Worm (Caenorhabditis elegans) whole organism, L1 larva: ENCODE data around the gene famh-136.

Experiments
- C04F5.9 ChIP-seq: sonication (generic microtip); optimal IDR thresholded peaks from 2 replicates; lab custom pipeline; 2016; ENCODE audit warnings: missing genetic modification characterization, missing compliant biosample characterization
- aly-2 ChIP-seq: fragments of 150-350 bp; optimal IDR thresholded peaks from 2 replicates; lab custom pipeline; 2014; ENCODE audit warnings: missing biosample characterization, missing genetic modification characterization
- ceh-63 ChIP-seq: fragments of 200-800 bp; sonication (Bioruptor generic); optimal IDR thresholded peaks from 2 replicates; lab custom pipeline; 2018; ENCODE audit warnings: mild to moderate bottlenecking, missing genetic modification characterization, missing compliant biosample characterization
- ceh-88 ChIP-seq: fragments of 200-800 bp; sonication (Bioruptor generic); IDR thresholded peaks from 2 replicates; pipeline ENCODE4 v1.3.6; 2022; ENCODE audit warnings: missing genetic modification characterization, missing compliant biosample characterization
- ceh-90 ChIP-seq: sonication (generic microtip); optimal IDR thresholded peaks from 2 replicates; lab custom pipeline; 2016; ENCODE audit warnings: missing genetic modification characterization, missing compliant biosample characterization
- dpl-1 ChIP-seq, 3 experiments: fragments of 150-350 bp in 2 of 3; sonication (generic microtip) in 1 of 3; optimal IDR thresholded peaks; 2 replicates each; lab custom pipeline; 2014 to 2017; ENCODE audit warnings: missing biosample characterization in 3 of 3, missing genetic modification characterization in 3 of 3, missing genetic modification reagents in 3 of 3
- efl-1 ChIP-seq, 4 experiments: fragments of 150-350 bp; optimal IDR thresholded peaks in 3 of 4; peaks in 1 of 4; 1 replicate in 1 of 4; 2 replicates in 3 of 4; lab custom pipeline; 2014; ENCODE audit warnings: missing biosample characterization in 2 of 4, missing genetic modification characterization in 2 of 4, missing genetic modification reagents in 2 of 4
- efl-3 ChIP-seq: fragments of 200-800 bp; sonication (Bioruptor generic); optimal IDR thresholded peaks from 2 replicates; lab custom pipeline; 2018; ENCODE audit warnings: mild to moderate bottlenecking, missing genetic modification characterization, missing compliant biosample characterization
- fkh-8 ChIP-seq: sonication (generic microtip); optimal IDR thresholded peaks from 2 replicates; lab custom pipeline; 2016; ENCODE audit warnings: mild to moderate bottlenecking, missing genetic modification characterization, missing compliant biosample characterization
- fos-1 ChIP-seq: fragments of 150-350 bp; optimal IDR thresholded peaks from 2 replicates; lab custom pipeline; 2014; ENCODE audit warnings: missing biosample characterization, missing genetic modification characterization
- grh-1 ChIP-seq: fragments of 200-800 bp; sonication (Bioruptor generic); IDR thresholded peaks from 2 replicates; pipeline ENCODE4 v1.3.6; 2022; ENCODE audit warnings: missing genetic modification reagents, missing genetic modification characterization, missing compliant biosample characterization
- hlh-17 ChIP-seq: fragments of 200-800 bp; sonication (Bioruptor generic); optimal IDR thresholded peaks from 2 replicates; lab custom pipeline; 2018; ENCODE audit warnings: missing genetic modification characterization, mild to moderate bottlenecking, missing compliant biosample characterization, moderate library complexity, borderline replicate concordance
- hlh-4 ChIP-seq: sonication (generic microtip); optimal IDR thresholded peaks from 2 replicates; lab custom pipeline; 2016; ENCODE audit warnings: mild to moderate bottlenecking, missing genetic modification characterization, missing compliant biosample characterization
- hpl-2 ChIP-seq: fragments of 150-350 bp; optimal IDR thresholded peaks from 2 replicates; lab custom pipeline; 2014; ENCODE audit warnings: missing biosample characterization, missing genetic modification reagents, missing genetic modification characterization
- isw-1 ChIP-seq: fragments of 200-800 bp; sonication (Bioruptor generic); IDR thresholded peaks from 2 replicates; pipeline ENCODE4 v1.3.6; 2022; ENCODE audit warnings: missing genetic modification characterization, missing compliant biosample characterization
- jun-1 ChIP-seq: fragments of 150-350 bp; optimal IDR thresholded peaks from 2 replicates; lab custom pipeline; 2014; ENCODE audit warnings: missing biosample characterization, missing genetic modification reagents, missing genetic modification characterization
- lin-13 ChIP-seq: fragments of 150-350 bp; optimal IDR thresholded peaks from 2 replicates; lab custom pipeline; 2014; ENCODE audit warnings: missing biosample characterization, missing genetic modification reagents, missing genetic modification characterization
- lin-14 ChIP-seq: fragments of 200-800 bp; sonication (Bioruptor generic); optimal IDR thresholded peaks from 2 replicates; lab custom pipeline; 2018; ENCODE audit warnings: mild to moderate bottlenecking, missing genetic modification characterization, moderate library complexity, missing compliant biosample characterization
- lin-35 ChIP-seq, 2 experiments: fragments of 150-350 bp; optimal IDR thresholded peaks; 2 replicates each; lab custom pipeline; 2014; ENCODE audit warnings: missing biosample characterization in 2 of 2, missing genetic modification characterization in 2 of 2, missing genetic modification reagents in 2 of 2
- lin-39 ChIP-seq: fragments of 150-350 bp; optimal IDR thresholded peaks from 2 replicates; lab custom pipeline; 2014; ENCODE audit warnings: missing biosample characterization, missing genetic modification reagents, missing genetic modification characterization
- lir-3 ChIP-seq: sonication (generic microtip); optimal IDR thresholded peaks from 2 replicates; lab custom pipeline; 2016; ENCODE audit warnings: mild to moderate bottlenecking, missing genetic modification characterization, moderate library complexity, missing compliant biosample characterization; ENCODE audit not compliant: poor library complexity
- lsy-2 ChIP-seq, 2 experiments: fragments of 150-350 bp; optimal IDR thresholded peaks; 2 replicates each; lab custom pipeline; 2014; ENCODE audit warnings: missing biosample characterization in 2 of 2, missing genetic modification characterization in 2 of 2
- mdl-1 ChIP-seq, 2 experiments: fragments of 150-350 bp; optimal IDR thresholded peaks; 2 replicates each; lab custom pipeline; 2014 to 2017; ENCODE audit warnings: missing biosample characterization in 2 of 2, missing genetic modification characterization in 2 of 2, inconsistent platforms in 1 of 2
- nhr-19 ChIP-seq: fragments of 200-800 bp; sonication (Bioruptor generic); conservative IDR thresholded peaks from 2 replicates; pipeline ENCODE4 v1.3.6; 2022; ENCODE audit warnings: missing genetic modification characterization, missing compliant biosample characterization
- nhr-20 ChIP-seq: sonication (generic microtip); optimal IDR thresholded peaks from 2 replicates; lab custom pipeline; 2016; ENCODE audit warnings: mild to moderate bottlenecking, missing genetic modification characterization, missing compliant biosample characterization
- nhr-47 ChIP-seq: sonication (generic microtip); optimal IDR thresholded peaks from 2 replicates; lab custom pipeline; 2016; ENCODE audit warnings: mild to moderate bottlenecking, missing genetic modification characterization, moderate library complexity, missing compliant biosample characterization
- nhr-71 ChIP-seq: sonication (generic microtip); optimal IDR thresholded peaks from 2 replicates; lab custom pipeline; 2016; ENCODE audit warnings: mild to moderate bottlenecking, missing genetic modification characterization, moderate library complexity, missing compliant biosample characterization
- nhr-77 ChIP-seq: fragments of 150-350 bp; optimal IDR thresholded peaks from 2 replicates; lab custom pipeline; 2014; ENCODE audit warnings: missing biosample characterization, missing genetic modification characterization
- nhr-85 ChIP-seq: sonication (generic microtip); peaks from one replicate; lab custom pipeline; 2016; ENCODE audit warnings: missing genetic modification characterization, inconsistent platforms, missing compliant biosample characterization
- pag-3 ChIP-seq: sonication (generic microtip); optimal IDR thresholded peaks from 2 replicates; lab custom pipeline; 2017; ENCODE audit warnings: missing genetic modification characterization, mild to moderate bottlenecking, missing compliant biosample characterization, antibody characterized with exemption, borderline replicate concordance; ENCODE audit not compliant: insufficient read depth
- rnt-1 ChIP-seq: sonication (generic microtip); optimal IDR thresholded peaks from 2 replicates; lab custom pipeline; 2016; ENCODE audit warnings: mild to moderate bottlenecking, missing genetic modification characterization, moderate library complexity, missing compliant biosample characterization
- snu-23 ChIP-seq: sonication (generic microtip); optimal IDR thresholded peaks from 2 replicates; lab custom pipeline; 2016; ENCODE audit warnings: missing genetic modification characterization, missing compliant biosample characterization
- sptf-1 ChIP-seq: fragments of 150-350 bp; optimal IDR thresholded peaks from 2 replicates; lab custom pipeline; 2014; ENCODE audit warnings: missing biosample characterization, missing genetic modification characterization
- sup-37 ChIP-seq: fragments of 200-800 bp; sonication (Bioruptor generic); optimal IDR thresholded peaks from 2 replicates; lab custom pipeline; 2018; ENCODE audit warnings: mild to moderate bottlenecking, missing genetic modification characterization, missing compliant biosample characterization
- swsn-7 ChIP-seq: sonication (generic microtip); optimal IDR thresholded peaks from 2 replicates; lab custom pipeline; 2016; ENCODE audit warnings: missing genetic modification characterization, missing compliant biosample characterization
- unc-130 ChIP-seq: fragments of 150-350 bp; optimal IDR thresholded peaks from 2 replicates; lab custom pipeline; 2017; ENCODE audit warnings: missing biosample characterization, missing genetic modification characterization, inconsistent platforms
- unc-86 ChIP-seq: sonication (generic microtip); optimal IDR thresholded peaks from 2 replicates; lab custom pipeline; 2016; ENCODE audit warnings: missing genetic modification characterization, missing compliant biosample characterization
- xbp-1 ChIP-seq: sonication (generic microtip); optimal IDR thresholded peaks from 2 replicates; lab custom pipeline; 2016; ENCODE audit warnings: missing genetic modification characterization, missing compliant biosample characterization
- zip-4 ChIP-seq: fragments of 200-800 bp; sonication (Bioruptor generic); optimal IDR thresholded peaks from 2 replicates; lab custom pipeline; 2018; ENCODE audit warnings: mild to moderate bottlenecking, missing genetic modification characterization, moderate library complexity, missing compliant biosample characterization
- ztf-4 ChIP-seq: fragments of 150-350 bp; optimal IDR thresholded peaks from 2 replicates; lab custom pipeline; 2014; ENCODE audit warnings: missing biosample characterization, missing genetic modification characterization

The famh-136 gene

ce11 chrIII:8913469-8913868, 25.9 kb downstream of the famh-136 start, which contains the start of gene trxr-2:
TSS of gene trxr-2 (plus strand) at chrIII:8913769.
- no peak for TF ChIP-seq dpl-1 (GFP tag; optimal IDR thresholded peaks at IDR 0.05; lab: Kevin White, UChicago)
- no peak for TF ChIP-seq fkh-8
- TF ChIP-seq ceh-90 (tag; lab: Kevin White, UChicago): no peak
- no peak for TF ChIP-seq efl-3 (GFP tag; lab: Kevin White, UChicago)
- no peak for TF ChIP-seq isw-1
- TF ChIP-seq grh-1 (GFP tag; lab: Robert Waterston, UW): no peak
- no peak for TF ChIP-seq ceh-63 (GFP tag; lab: Kevin White, UChicago)
- TF ChIP-seq, all 84 proteins: peak for 0

- TF ChIP-seq hlh-4 (no peak), fos-1 (tag; lab: Kevin White, UChicago) (no peak), isw-1 (no peak), lsy-2 (tag; optimal IDR thresholded peaks at IDR 0.05; lab: Kevin White, UChicago) (no peak), sptf-1 (tag; lab: Kevin White, UChicago) (no peak), xbp-1 (no peak), sup-37 (GFP tag; lab: Kevin White, UChicago) (no peak), mdl-1 (tag; optimal IDR thresholded peaks at IDR 0.05; lab: Kevin White, UChicago) (no peak), C04F5.9 (no peak), lin-14 (GFP tag; lab: Kevin White, UChicago) (no peak)
- TF ChIP-seq, all 84 proteins: peak for 0
Measured at ce11 chrIII:8917879-8918381, 30.4 kb downstream of the famh-136 start, which contains the start of gene cdc-25.3. TSS of gene cdc-25.3 (minus strand) at chrIII:8917929.

DNA sequence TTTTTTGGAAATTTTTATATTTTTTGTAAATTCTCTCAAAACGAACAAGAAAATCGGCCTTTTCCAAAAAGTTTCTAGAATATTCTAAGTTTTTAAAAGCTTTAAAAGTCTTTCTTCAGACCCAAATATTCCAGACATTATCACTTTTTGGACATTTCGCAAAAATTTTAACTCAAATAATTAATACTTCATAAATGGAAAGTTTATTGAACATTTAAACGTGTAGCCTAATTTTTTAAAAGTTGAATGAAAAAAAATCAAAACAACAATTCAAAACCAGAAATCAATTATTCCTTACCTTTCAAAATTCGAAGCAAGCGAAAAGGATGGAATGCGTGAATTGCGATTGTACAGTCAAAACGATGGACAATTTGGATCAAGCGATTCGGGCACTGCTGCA, 32.2 kb downstream of the famh-136 start, which contains the start of gene ZK637.15:
Gene ZK637.15 (plus strand): TSS at position 301 of the 400 bp plus-strand sequence.
- TF ChIP-seq pag-3 (tag; lab: Kevin White, UChicago): no peak
- no peak for TF ChIP-seq lsy-2 (tag; optimal IDR thresholded peaks at IDR 0.05; lab: Kevin White, UChicago)
- no peak for TF ChIP-seq xbp-1
- TF ChIP-seq nhr-47 (tag; lab: Kevin White, UChicago): no peak
- no peak for TF ChIP-seq efl-1 (optimal IDR thresholded peaks at IDR 0.05; lab: Kevin White, UChicago)
- TF ChIP-seq efl-1 (GFP tag; optimal IDR thresholded peaks at IDR 0.05 in 1 of 2; lab: Kevin White, UChicago): peak in 1 of 2 experiments; percentile 23
- no peak for TF ChIP-seq ztf-4 (tag; lab: Kevin White, UChicago)
- TF ChIP-seq, all 84 proteins: peak for 1

ce11 chrIII:8922061-8922460, 34.5 kb downstream of the famh-136 start:
- TF ChIP-seq nhr-77 (tag; lab: Kevin White, UChicago): no peak
- TF ChIP-seq hpl-2 (GFP tag; lab: Kevin White, UChicago): no peak
- no peak for TF ChIP-seq unc-130 (tag; lab: Kevin White, UChicago)
- TF ChIP-seq hlh-17 (GFP tag; lab: Kevin White, UChicago): no peak
- no peak for TF ChIP-seq aly-2 (tag; lab: Kevin White, UChicago)
- no peak for TF ChIP-seq jun-1 (tag; lab: Kevin White, UChicago)
- no peak for TF ChIP-seq unc-86 (tag; lab: Kevin White, UChicago)
- no peak for TF ChIP-seq ceh-88 (GFP tag; lab: Robert Waterston, UW)
- no peak for TF ChIP-seq fos-1 (tag; lab: Kevin White, UChicago)
- peak in 1 of 2 experiments; percentile 24 for TF ChIP-seq efl-1 (optimal IDR thresholded peaks at IDR 0.05; lab: Kevin White, UChicago)
- peak in 1 of 2 experiments; percentile 58 for TF ChIP-seq efl-1 (GFP tag; optimal IDR thresholded peaks at IDR 0.05 in 1 of 2; lab: Kevin White, UChicago)
- peak; percentile 73 for TF ChIP-seq nhr-85 (tag; lab: Kevin White, UChicago)
- TF ChIP-seq nhr-47 (tag; lab: Kevin White, UChicago): no peak
- TF ChIP-seq nhr-19 (GFP tag; lab: Robert Waterston, UW): peak; percentile 29; the same call in 1 of the 2 replicates
- peak in 1 of 2 experiments; percentile 2 for TF ChIP-seq mdl-1 (tag; optimal IDR thresholded peaks at IDR 0.05; lab: Kevin White, UChicago)
- peak in 1 of 2 experiments; percentile 25 for TF ChIP-seq lsy-2 (tag; optimal IDR thresholded peaks at IDR 0.05; lab: Kevin White, UChicago)
- no peak for TF ChIP-seq C04F5.9
- no peak for TF ChIP-seq lin-13 (GFP tag; lab: Kevin White, UChicago)
- peak; percentile 77 for TF ChIP-seq ztf-4 (tag; lab: Kevin White, UChicago)
- peak; percentile 55 for TF ChIP-seq snu-23
- TF ChIP-seq rnt-1: no peak
- TF ChIP-seq nhr-20 (tag; lab: Kevin White, UChicago): peak; percentile 65
- no peak for TF ChIP-seq lir-3 (tag; lab: Kevin White, UChicago)
- peak; percentile 54 for TF ChIP-seq nhr-71 (tag; lab: Kevin White, UChicago)
- peak; percentile 20 for TF ChIP-seq swsn-7 (tag; lab: Kevin White, UChicago)
- TF ChIP-seq lin-14 (GFP tag; lab: Kevin White, UChicago): peak; percentile 68
- TF ChIP-seq lin-39 (tag; lab: Kevin White, UChicago): no peak
- TF ChIP-seq lin-35 (GFP tag; optimal IDR thresholded peaks at IDR 0.05; lab: Kevin White, UChicago): peak in 1 of 2 experiments; percentile 14
- no peak for TF ChIP-seq pag-3 (tag; lab: Kevin White, UChicago)
- TF ChIP-seq zip-4 (GFP tag; lab: Kevin White, UChicago): no peak
